Fruit fly (Drosophila melanogaster) whole organism, embryonic: ENCODE data around the gene sro.
A peak's percentile ranks its signal among the peaks of the same experiment; 100 is the strongest.

Experiments used
- Bteb2 ChIP-seq: fragments of 200-800 bp; sonication (Bioruptor generic); optimal IDR thresholded peaks from 2 replicates; lab custom pipeline; 2016; ENCODE audit warnings: missing biosample characterization, missing genetic modification characterization
- CG11560 ChIP-seq: fragments of 200-800 bp; sonication (Bioruptor generic); IDR thresholded peaks from 3 replicates; pipeline ENCODE4 v1.3.6; 2022; ENCODE audit warnings: missing biosample characterization, missing genetic modification characterization
- CG11695 ChIP-seq: fragments of 200-800 bp; sonication (Bioruptor generic); IDR thresholded peaks from 3 replicates; pipeline ENCODE4 v1.3.6; 2022; ENCODE audit warnings: missing biosample characterization, missing genetic modification characterization
- CG2120 ChIP-seq: fragments of 200-800 bp; sonication (Bioruptor generic); optimal IDR thresholded peaks from 3 replicates; lab custom pipeline; 2016; ENCODE audit warnings: missing biosample characterization, missing genetic modification characterization
- CG31365 ChIP-seq: fragments of 200-800 bp; sonication (Bioruptor generic); optimal IDR thresholded peaks from 2 replicates; lab custom pipeline; 2018; ENCODE audit warnings: missing biosample characterization, mild to moderate bottlenecking, missing genetic modification characterization
- D19B ChIP-seq: fragments of 200-800 bp; sonication (Bioruptor generic); optimal IDR thresholded peaks from 2 replicates; lab custom pipeline; 2017; ENCODE audit warnings: missing biosample characterization, mild to moderate bottlenecking, missing genetic modification characterization
- Dll ChIP-seq: fragments of 200-800 bp; sonication (Bioruptor generic); IDR thresholded peaks from 4 replicates; pipeline ENCODE4 v1.3.6; 2022; ENCODE audit warnings: missing biosample characterization, missing genetic modification characterization; ENCODE audit not compliant: partially characterized antibody
- Doc3 ChIP-seq: fragments of 200-800 bp; sonication (Bioruptor generic); IDR thresholded peaks from 3 replicates; pipeline ENCODE4 v1.3.6; 2022; ENCODE audit warnings: missing biosample characterization, missing genetic modification characterization; ENCODE audit not compliant: partially characterized antibody
- E2f2 ChIP-seq: fragments of 200-800 bp; sonication (Bioruptor generic); IDR thresholded peaks from 2 replicates; pipeline ENCODE4 v1.3.6; 2022; ENCODE audit warnings: missing biosample characterization, missing genetic modification characterization
- Side ChIP-seq: fragments of 200-800 bp; sonication (Bioruptor generic); optimal IDR thresholded peaks from 2 replicates; lab custom pipeline; 2016; ENCODE audit warnings: missing biosample characterization, missing genetic modification characterization
- fru ChIP-seq: fragments of >200 bp; optimal IDR thresholded peaks from 2 replicates; lab custom pipeline; 2017
- shn ChIP-seq: fragments of 200-800 bp; sonication (Bioruptor generic); optimal IDR thresholded peaks from 3 replicates; lab custom pipeline; 2016; ENCODE audit warnings: missing biosample characterization, missing genetic modification characterization
- stc ChIP-seq: fragments of 200-800 bp; sonication (Bioruptor generic); IDR thresholded peaks from 2 replicates; pipeline ENCODE4 v1.3.6; 2022; ENCODE audit warnings: missing biosample characterization, missing genetic modification characterization

dm6 chr3R:29799681-29800028 lies 5.3 kb downstream of the sro start:
- no peak for TF ChIP-seq CG31365 (tag; lab: Kevin White, UChicago)
- no peak for TF ChIP-seq CG11560 (tag; lab: Robert Waterston, UW)
- TF ChIP-seq Doc3 (GFP tag; lab: Robert Waterston, UW), result no peak; the same call in 2 of the 3 replicates
- no peak for TF ChIP-seq Side (GFP tag; lab: Kevin White, UChicago)
- no peak for TF ChIP-seq shn
- TF ChIP-seq stc (GFP tag; lab: Robert Waterston, UW), result no peak
- no peak for TF ChIP-seq D19B (GFP tag; lab: Kevin White, UChicago)
- no peak for TF ChIP-seq CG11695
- TF ChIP-seq Dll (GFP tag; lab: Robert Waterston, UW), result no peak; the same call in 1 of the 4 replicates
- TF ChIP-seq E2f2 (GFP tag; lab: Robert Waterston, UW), result 0 out of 2 replicates have a peak, but pooled peaks have one; percentile 5
- no peak for TF ChIP-seq Bteb2
- TF ChIP-seq fru (lab: Kevin White, UChicago), result no peak
- no peak for TF ChIP-seq CG2120 (GFP tag; lab: Kevin White, UChicago)
